Worm (Caenorhabditis elegans): ENCODE results near the gene hpo-36.

ce11 chrV:3692613-3693012 is 46.6 kb downstream of the hpo-36 start:
- no peak for TF ChIP-seq nhr-11 (tag; optimal IDR thresholded peaks at IDR 0.05)
- TF ChIP-seq lsy-2 (tag; optimal IDR thresholded peaks at IDR 0.05), result no peak
- no peak for TF ChIP-seq ces-1 (GFP tag; optimal IDR thresholded peaks at IDR 0.05)
- TF ChIP-seq pqm-1 (tag; optimal IDR thresholded peaks at IDR 0.05), result no peak
- no peak for TF ChIP-seq snpc-4 (tag; optimal IDR thresholded peaks at IDR 0.05)
- no peak for TF ChIP-seq rnt-1 (tag; optimal IDR thresholded peaks at IDR 0.05)
- TF ChIP-seq nhr-12 (tag; optimal IDR thresholded peaks at IDR 0.05), result no peak
- no peak for TF ChIP-seq tbx-2 (tag; optimal IDR thresholded peaks at IDR 0.05)
- no peak for TF ChIP-seq egl-27 (tag; optimal IDR thresholded peaks at IDR 0.05)
- no peak for TF ChIP-seq blmp-1 (tag; optimal IDR thresholded peaks at IDR 0.05)

Measured in whole organism, L1 larva.